Worm (Caenorhabditis elegans) whole organism, L2 larva: ENCODE measurements around the gene eak-4.
A peak's percentile ranks its signal among the peaks of the same experiment; 100 is the strongest.

Source experiments
- C34F6.9 ChIP-seq: fragments of 150-350 bp; optimal IDR thresholded peaks from 2 replicates; lab custom pipeline; 2014; ENCODE audit warnings: missing biosample characterization, missing genetic modification characterization
- F13H6.1 ChIP-seq: sonication (generic microtip); optimal IDR thresholded peaks from 2 replicates; lab custom pipeline; 2016; ENCODE audit warnings: missing genetic modification characterization, missing compliant biosample characterization
- R02D3.7 ChIP-seq: fragments of 150-350 bp; optimal IDR thresholded peaks from 2 replicates; lab custom pipeline; 2014; ENCODE audit warnings: missing biosample characterization, missing genetic modification characterization
- ZK546.5 ChIP-seq: sonication (generic microtip); optimal IDR thresholded peaks from 2 replicates; lab custom pipeline; 2017; ENCODE audit warnings: missing biosample characterization, missing genetic modification characterization
- alr-1 ChIP-seq: fragments of 150-350 bp; optimal IDR thresholded peaks from 2 replicates; lab custom pipeline; 2014; ENCODE audit warnings: missing biosample characterization, missing genetic modification characterization
- aly-2 ChIP-seq: fragments of 150-350 bp; optimal IDR thresholded peaks from 2 replicates; lab custom pipeline; 2014; ENCODE audit warnings: missing biosample characterization, missing genetic modification characterization
- ama-1 ChIP-seq: fragments of 150-350 bp; optimal IDR thresholded peaks from 2 replicates; lab custom pipeline; 2018; ENCODE audit warnings: inconsistent platforms
- blmp-1 ChIP-seq: sonication (generic microtip); optimal IDR thresholded peaks from 2 replicates; lab custom pipeline; 2017; ENCODE audit warnings: missing genetic modification characterization, mild to moderate bottlenecking, missing compliant biosample characterization, antibody characterized with exemption, moderate library complexity; ENCODE audit not compliant: insufficient read depth
- ceh-16 ChIP-seq: fragments of 150-350 bp; optimal IDR thresholded peaks from 2 replicates; lab custom pipeline; 2014; ENCODE audit warnings: missing biosample characterization, missing genetic modification characterization
- ceh-82 ChIP-seq: fragments of 150-350 bp; optimal IDR thresholded peaks from 2 replicates; lab custom pipeline; 2014; ENCODE audit warnings: missing biosample characterization, missing genetic modification characterization
- crh-2 ChIP-seq: sonication (generic microtip); optimal IDR thresholded peaks from 2 replicates; lab custom pipeline; 2017; ENCODE audit warnings: missing biosample characterization, missing genetic modification characterization
- dmd-4 ChIP-seq: sonication (generic microtip); optimal IDR thresholded peaks from 2 replicates; lab custom pipeline; 2017; ENCODE audit warnings: missing biosample characterization, missing genetic modification characterization
- egl-27 ChIP-seq: sonication (generic microtip); optimal IDR thresholded peaks from 3 replicates; lab custom pipeline; 2017; ENCODE audit warnings: missing biosample characterization, missing genetic modification reagents, missing genetic modification characterization
- elt-1 ChIP-seq: fragments of 150-350 bp; optimal IDR thresholded peaks from 2 replicates; lab custom pipeline; 2014; ENCODE audit warnings: missing biosample characterization, missing genetic modification characterization
- elt-3 ChIP-seq: sonication (generic microtip); optimal IDR thresholded peaks from 2 replicates; lab custom pipeline; 2017; ENCODE audit warnings: missing biosample characterization, missing genetic modification characterization
- fos-1 ChIP-seq: fragments of 150-350 bp; optimal IDR thresholded peaks from 2 replicates; lab custom pipeline; 2014; ENCODE audit warnings: missing biosample characterization, missing genetic modification characterization
- gmeb-1 ChIP-seq: fragments of 150-350 bp; optimal IDR thresholded peaks from 2 replicates; lab custom pipeline; 2014; ENCODE audit warnings: missing biosample characterization, missing genetic modification characterization
- lin-11 ChIP-seq: fragments of 150-350 bp; sonication (generic microtip); optimal IDR thresholded peaks from 2 replicates; lab custom pipeline; 2014; ENCODE audit warnings: missing biosample characterization, missing genetic modification characterization, inconsistent platforms, mixed read lengths
- lin-13 ChIP-seq: fragments of 150-350 bp; optimal IDR thresholded peaks from 2 replicates; lab custom pipeline; 2014; ENCODE audit warnings: missing biosample characterization, missing genetic modification reagents, missing genetic modification characterization
- lin-39 ChIP-seq: fragments of 150-350 bp; optimal IDR thresholded peaks from 2 replicates; lab custom pipeline; 2014; ENCODE audit warnings: missing biosample characterization, missing genetic modification reagents, missing genetic modification characterization
- mab-5 ChIP-seq: fragments of 150-350 bp; optimal IDR thresholded peaks from 2 replicates; lab custom pipeline; 2014; ENCODE audit warnings: missing biosample characterization, missing genetic modification characterization
- nhr-11 ChIP-seq: fragments of 150-350 bp; optimal IDR thresholded peaks from 2 replicates; lab custom pipeline; 2014; ENCODE audit warnings: missing biosample characterization, missing genetic modification characterization
- nhr-12 ChIP-seq: fragments of 150-350 bp; optimal IDR thresholded peaks from 2 replicates; lab custom pipeline; 2014; ENCODE audit warnings: missing biosample characterization, missing genetic modification characterization
- nhr-23 ChIP-seq: fragments of 150-350 bp; optimal IDR thresholded peaks from 2 replicates; lab custom pipeline; 2014; ENCODE audit warnings: missing biosample characterization, missing genetic modification reagents, missing genetic modification characterization
- nhr-237 ChIP-seq: fragments of 150-350 bp; optimal IDR thresholded peaks from 2 replicates; lab custom pipeline; 2014; ENCODE audit warnings: missing biosample characterization, missing genetic modification characterization
- nhr-25 ChIP-seq: fragments of 150-350 bp; sonication (generic microtip); optimal IDR thresholded peaks from 3 replicates; lab custom pipeline; 2014; ENCODE audit warnings: missing biosample characterization, missing genetic modification characterization
- nhr-6 ChIP-seq: fragments of 150-350 bp; optimal IDR thresholded peaks from 2 replicates; lab custom pipeline; 2014; ENCODE audit warnings: missing biosample characterization, missing genetic modification characterization
- nhr-77 ChIP-seq: fragments of 150-350 bp; optimal IDR thresholded peaks from 2 replicates; lab custom pipeline; 2014; ENCODE audit warnings: missing biosample characterization, missing genetic modification characterization
- peb-1 ChIP-seq: fragments of 150-350 bp; optimal IDR thresholded peaks from 2 replicates; lab custom pipeline; 2014; ENCODE audit warnings: missing biosample characterization, missing genetic modification characterization
- sma-3 ChIP-seq: sonication (generic microtip); optimal IDR thresholded peaks from 2 replicates; lab custom pipeline; 2016; ENCODE audit warnings: missing genetic modification reagents, missing genetic modification characterization, missing compliant biosample characterization
- sma-9 ChIP-seq, 2 experiments: fragments of 150-350 bp in 1 of 2; sonication (generic microtip) in 1 of 2; optimal IDR thresholded peaks; 2 replicates each; lab custom pipeline; 2014 to 2016; ENCODE audit warnings: missing genetic modification characterization in 2 of 2, mild to moderate bottlenecking in 1 of 2, missing biosample characterization in 1 of 2, missing compliant biosample characterization in 1 of 2, missing genetic modification reagents in 1 of 2, moderate library complexity in 1 of 2
- snpc-4 ChIP-seq: fragments of 150-350 bp; optimal IDR thresholded peaks from 2 replicates; lab custom pipeline; 2014; ENCODE audit warnings: missing biosample characterization, missing genetic modification characterization
- unc-55 ChIP-seq: fragments of 150-350 bp; sonication (generic microtip); optimal IDR thresholded peaks from 3 replicates; lab custom pipeline; 2014; ENCODE audit warnings: missing biosample characterization, missing genetic modification reagents, missing genetic modification characterization
- zag-1 ChIP-seq: fragments of 150-350 bp; optimal IDR thresholded peaks from 2 replicates; lab custom pipeline; 2014; ENCODE audit warnings: missing biosample characterization, missing genetic modification characterization
- ztf-4 ChIP-seq: fragments of 150-350 bp; optimal IDR thresholded peaks from 2 replicates; lab custom pipeline; 2014; ENCODE audit warnings: missing biosample characterization, missing genetic modification characterization

Gene eak-4

ce11 chrIV:12545393-12545792, 20.1 kb upstream of the eak-4 start:
- TF ChIP-seq elt-3 = no peak
- no peak for TF ChIP-seq aly-2 (tag; lab: Kevin White, UChicago)
- no peak for TF ChIP-seq ztf-4 (tag; lab: Kevin White, UChicago)
- TF ChIP-seq ceh-82 (tag; lab: Kevin White, UChicago) = no peak
- TF ChIP-seq crh-2 (tag; lab: Kevin White, UChicago) = peak; percentile 24
- TF ChIP-seq ceh-16 = no peak
- TF ChIP-seq egl-27 (tag; lab: Kevin White, UChicago) = no peak
- TF ChIP-seq snpc-4 (tag; lab: Kevin White, UChicago) = no peak
- TF ChIP-seq unc-55 (GFP tag; lab: Kevin White, UChicago) = peak; percentile 50
- no peak for TF ChIP-seq F13H6.1 (tag; lab: Kevin White, UChicago)

DNA sequence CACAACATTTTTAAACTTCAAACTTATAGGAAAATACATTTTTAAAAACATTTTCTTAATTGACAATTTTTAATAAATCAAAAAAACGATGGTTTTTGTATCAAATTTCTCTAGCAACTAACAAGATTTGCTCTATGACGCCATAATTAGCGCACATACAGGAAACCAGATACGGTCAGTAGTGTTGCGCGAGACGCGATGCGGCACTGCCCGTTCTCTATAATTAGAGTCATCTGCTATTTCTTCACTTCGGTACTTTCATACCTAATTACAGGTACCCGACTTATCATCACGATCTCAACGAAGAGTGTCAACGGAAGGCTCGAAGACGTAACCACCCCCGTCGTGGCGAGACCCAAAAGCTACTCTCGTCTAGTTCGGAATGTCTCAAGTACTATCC, 19.3 kb upstream of the eak-4 start:
- TF ChIP-seq nhr-25 (no peak), alr-1 (tag; lab: Kevin White, UChicago) (no peak), fos-1 (no peak), nhr-23 (tag; lab: Kevin White, UChicago) (no peak), blmp-1 (tag; lab: Kevin White, UChicago) (no peak), dmd-4 (tag; lab: Kevin White, UChicago) (no peak), crh-2 (tag; lab: Kevin White, UChicago) (no peak), ztf-4 (tag; lab: Kevin White, UChicago) (no peak), elt-3 (no peak), nhr-77 (tag; lab: Kevin White, UChicago) (no peak), aly-2 (tag; lab: Kevin White, UChicago) (no peak), lin-13 (no peak), egl-27 (tag; lab: Kevin White, UChicago) (no peak), ceh-16 (no peak), ZK546.5 (tag; lab: Kevin White, UChicago) (no peak), ama-1 (lab: Kevin White, UChicago) (no peak), lin-11 (tag; lab: Kevin White, UChicago) (no peak)

DNA sequence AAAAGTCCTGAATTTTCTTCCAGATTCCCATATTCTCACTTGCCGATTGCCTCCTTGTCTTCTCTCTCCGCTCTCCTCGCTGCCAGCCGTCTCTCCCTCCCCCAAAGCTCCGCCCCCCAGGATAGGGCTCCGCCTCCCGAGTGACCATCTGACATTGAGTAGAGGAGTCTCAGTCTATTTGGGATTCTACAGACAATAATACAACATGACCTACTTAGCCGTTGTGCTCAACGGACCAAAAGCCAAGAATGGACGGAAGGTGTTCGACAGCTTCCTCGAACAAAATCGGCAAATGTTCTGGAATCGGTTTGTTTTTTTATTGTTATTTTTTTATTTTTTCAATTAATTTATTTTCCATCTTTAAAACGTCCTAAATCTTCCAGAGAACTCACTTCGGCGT, 16.7 kb upstream of the eak-4 start, which contains the start of gene ham-1:
Gene ham-1 (plus strand): TSS at position 173 of the 400 bp plus-strand sequence.
- TF ChIP-seq nhr-6 (tag; lab: Kevin White, UChicago) = no peak
- TF ChIP-seq zag-1 (tag; lab: Kevin White, UChicago) = no peak
- TF ChIP-seq lin-11 (tag; lab: Kevin White, UChicago) = no peak
- TF ChIP-seq ceh-82 (tag; lab: Kevin White, UChicago) = no peak
- TF ChIP-seq alr-1 (tag; lab: Kevin White, UChicago) = no peak
- TF ChIP-seq sma-3 (GFP tag; lab: Kevin White, UChicago) = no peak
- TF ChIP-seq elt-3 = no peak
- TF ChIP-seq unc-55 (GFP tag; lab: Kevin White, UChicago) = no peak
- no peak for TF ChIP-seq nhr-12 (tag; lab: Kevin White, UChicago)
- TF ChIP-seq nhr-25 = no peak
- TF ChIP-seq dmd-4 (tag; lab: Kevin White, UChicago) = no peak
- TF ChIP-seq nhr-11 = no peak
- TF ChIP-seq snpc-4 (tag; lab: Kevin White, UChicago) = no peak
- no peak for TF ChIP-seq ztf-4 (tag; lab: Kevin White, UChicago)
- TF ChIP-seq F13H6.1 (tag; lab: Kevin White, UChicago) = no peak
- no peak for TF ChIP-seq gmeb-1 (tag; lab: Kevin White, UChicago)
- TF ChIP-seq elt-1 (tag; lab: Kevin White, UChicago) = no peak
- TF ChIP-seq lin-39 (tag; lab: Kevin White, UChicago) = no peak
- TF ChIP-seq C34F6.9 = no peak

- TF ChIP-seq zag-1 (tag; lab: Kevin White, UChicago) (no peak), ceh-82 (tag; lab: Kevin White, UChicago) (no peak), lin-11 (tag; lab: Kevin White, UChicago) (no peak), snpc-4 (tag; lab: Kevin White, UChicago) (no peak), nhr-25 (peak; percentile 16), peb-1 (no peak), lin-13 (no peak), ceh-16 (peak; percentile 73), R02D3.7 (tag; lab: Kevin White, UChicago) (no peak), nhr-237 (tag; lab: Kevin White, UChicago) (no peak)
- TF ChIP-seq, all 48 proteins: peak for 2
Measured at ce11 chrIV:12540242-12540641, 14.9 kb upstream of the eak-4 start.

ce11 chrIV:12537694-12538093, 12.4 kb upstream of the eak-4 start:
- TF ChIP-seq lin-11 (tag; lab: Kevin White, UChicago) (no peak), nhr-25 (no peak), snpc-4 (tag; lab: Kevin White, UChicago) (no peak), elt-1 (tag; lab: Kevin White, UChicago) (no peak), nhr-6 (tag; lab: Kevin White, UChicago) (no peak), sma-9 (GFP tag; optimal IDR thresholded peaks at IDR 0.05; lab: Kevin White, UChicago) (no peak), sma-9 (tag; optimal IDR thresholded peaks at IDR 0.05; lab: Kevin White, UChicago) (no peak), alr-1 (tag; lab: Kevin White, UChicago) (no peak), C34F6.9 (no peak), mab-5 (tag; lab: Kevin White, UChicago) (no peak), gmeb-1 (tag; lab: Kevin White, UChicago) (no peak), sma-3 (GFP tag; lab: Kevin White, UChicago) (no peak), nhr-77 (tag; lab: Kevin White, UChicago) (no peak), lin-13 (no peak), nhr-237 (tag; lab: Kevin White, UChicago) (no peak)
